Fruit fly (Drosophila melanogaster) whole organism, wandering third instar larva: Measurements from ENCODE around the gene Arl2.

Source experiments
- Abd-B ChIP-seq: fragments of >200 bp; optimal IDR thresholded peaks from 2 replicates; lab custom pipeline; 2017; ENCODE audit warnings: missing biosample characterization, missing genetic modification characterization
- CG32264 ChIP-seq: fragments of 200-800 bp; sonication (Bioruptor generic); optimal IDR thresholded peaks from 2 replicates; lab custom pipeline; 2016; ENCODE audit warnings: missing biosample characterization, missing genetic modification characterization
- CrebA ChIP-seq: fragments of 200-800 bp; sonication (Bioruptor generic); optimal IDR thresholded peaks from 2 replicates; lab custom pipeline; 2016; ENCODE audit warnings: missing biosample characterization, mild to moderate bottlenecking, missing genetic modification characterization, borderline replicate concordance
- Dfd ChIP-seq: fragments of >200 bp; optimal IDR thresholded peaks from 2 replicates; lab custom pipeline; 2017; ENCODE audit warnings: missing biosample characterization, missing genetic modification characterization
- Dif ChIP-seq: fragments of 200-275, 200-300 bp; sonication (Bioruptor generic); optimal IDR thresholded peaks from 2 replicates; lab custom pipeline; 2018; ENCODE audit warnings: missing biosample characterization, missing genetic modification characterization; ENCODE audit not compliant: partially characterized antibody
- GATAd ChIP-seq: sonication (Bioruptor generic); optimal IDR thresholded peaks from 2 replicates; lab custom pipeline; 2016; ENCODE audit warnings: missing biosample characterization, missing genetic modification characterization
- HLH106 ChIP-seq: fragments of 200-800 bp; optimal IDR thresholded peaks from 3 replicates; lab custom pipeline; 2019; ENCODE audit warnings: missing biosample characterization, mild to moderate bottlenecking, missing genetic modification characterization, moderate library complexity
- Hnf4 ChIP-seq: fragments of 200-800 bp; sonication (Bioruptor generic); optimal IDR thresholded peaks from 2 replicates; lab custom pipeline; 2016; ENCODE audit warnings: missing biosample characterization, mild to moderate bottlenecking, missing genetic modification characterization
- Hr78 ChIP-seq: fragments of >200 bp; optimal IDR thresholded peaks from 2 replicates; lab custom pipeline; 2017; ENCODE audit warnings: missing biosample characterization, missing genetic modification characterization
- Hr83 ChIP-seq: fragments of 200-300 bp; sonication (Bioruptor generic); optimal IDR thresholded peaks from 2 replicates; lab custom pipeline; 2016; ENCODE audit warnings: missing biosample characterization, mild to moderate bottlenecking, missing genetic modification characterization, moderate library complexity; ENCODE audit not compliant: poor library complexity, severe bottlenecking
- Mio ChIP-seq: sonication (Bioruptor generic); optimal IDR thresholded peaks from 2 replicates; lab custom pipeline; 2016; ENCODE audit warnings: missing biosample characterization, missing genetic modification characterization
- N ChIP-seq: fragments of >200 bp; optimal IDR thresholded peaks from 2 replicates; lab custom pipeline; 2018; ENCODE audit warnings: missing biosample characterization, missing external identifiers, missing genetic modification characterization
- Rel ChIP-seq, 2 experiments: fragments of 200-800 bp; sonication (Bioruptor generic) in 1 of 2; optimal IDR thresholded peaks; 2 replicates in 1 of 2; 3 replicates in 1 of 2; lab custom pipeline; 2016 to 2019; ENCODE audit warnings: mild to moderate bottlenecking in 2 of 2, missing biosample characterization in 2 of 2, missing genetic modification characterization in 2 of 2, moderate library complexity in 1 of 2
- Sp1 ChIP-seq: fragments of 200-800 bp; sonication (Bioruptor generic); optimal IDR thresholded peaks from 3 replicates; lab custom pipeline; 2019; ENCODE audit warnings: missing biosample characterization, mild to moderate bottlenecking, missing genetic modification characterization, moderate library complexity
- Vsx2 ChIP-seq: fragments of 200-300, 225-300 bp; sonication (Bioruptor generic); optimal IDR thresholded peaks from 2 replicates; lab custom pipeline; 2018; ENCODE audit warnings: missing biosample characterization, missing genetic modification characterization; ENCODE audit not compliant: partially characterized antibody
- br ChIP-seq: fragments of 200-800 bp; sonication (Bioruptor generic); optimal IDR thresholded peaks from 2 replicates; lab custom pipeline; 2016; ENCODE audit warnings: missing biosample characterization, missing genetic modification characterization
- brk ChIP-seq: fragments of 200-800 bp; sonication (Bioruptor generic); optimal IDR thresholded peaks from 2 replicates; lab custom pipeline; 2016; ENCODE audit warnings: missing biosample characterization, mild to moderate bottlenecking, missing genetic modification characterization
- dl ChIP-seq, 2 experiments: fragments of 175-275, 200-275 bp in 1 of 2; fragments of 200-275 bp in 1 of 2; sonication (Bioruptor generic); optimal IDR thresholded peaks; lab custom pipeline; 2018; ENCODE audit warnings: mild to moderate bottlenecking in 2 of 2, missing biosample characterization in 2 of 2, missing genetic modification characterization in 2 of 2, moderate library complexity in 2 of 2; ENCODE audit not compliant: partially characterized antibody in 2 of 2, insufficient read depth in 1 of 2
- dmrt93B ChIP-seq: fragments of 200-800 bp; sonication (Bioruptor generic); optimal IDR thresholded peaks from 2 replicates; lab custom pipeline; 2018; ENCODE audit warnings: missing biosample characterization, mild to moderate bottlenecking, missing genetic modification characterization
- dsf ChIP-seq: sonication (Bioruptor generic); optimal IDR thresholded peaks from 2 replicates; lab custom pipeline; 2016; ENCODE audit warnings: missing biosample characterization, missing genetic modification characterization, borderline replicate concordance
- ey ChIP-seq: fragments of 200-800 bp; sonication (Bioruptor generic); optimal IDR thresholded peaks from 2 replicates; lab custom pipeline; 2016; ENCODE audit warnings: missing biosample characterization, missing genetic modification characterization
- foxo ChIP-seq, 2 experiments: fragments of 200-800 bp; sonication (Bioruptor generic); optimal IDR thresholded peaks; 2 replicates in 1 of 2; 3 replicates in 1 of 2; lab custom pipeline; 2016 to 2017; ENCODE audit warnings: missing biosample characterization in 2 of 2, missing genetic modification characterization in 2 of 2
- fru ChIP-seq: fragments of 200-800 bp; sonication (Bioruptor generic); optimal IDR thresholded peaks from 3 replicates; lab custom pipeline; 2016; ENCODE audit warnings: missing biosample characterization, mild to moderate bottlenecking, missing genetic modification characterization
- h ChIP-seq: fragments of 200-800 bp; sonication (Bioruptor generic); optimal IDR thresholded peaks from 3 replicates; lab custom pipeline; 2016; ENCODE audit warnings: missing biosample characterization, mild to moderate bottlenecking, missing genetic modification characterization
- jim ChIP-seq: fragments of 175-275, 200-325 bp; sonication (Bioruptor generic); optimal IDR thresholded peaks from 2 replicates; lab custom pipeline; 2016; ENCODE audit warnings: missing biosample characterization, mild to moderate bottlenecking, missing genetic modification characterization
- lola ChIP-seq: fragments of >200 bp; optimal IDR thresholded peaks from 2 replicates; lab custom pipeline; 2017; ENCODE audit warnings: missing biosample characterization, missing genetic modification characterization
- pan ChIP-seq: fragments of >200 bp; optimal IDR thresholded peaks from 2 replicates; lab custom pipeline; 2017
- psq ChIP-seq: fragments of 200-800 bp; sonication (Bioruptor generic); optimal IDR thresholded peaks from 3 replicates; lab custom pipeline; 2017; ENCODE audit warnings: missing biosample characterization, mild to moderate bottlenecking, missing genetic modification characterization, moderate library complexity
- sv ChIP-seq: fragments of 200-800 bp; sonication (Bioruptor generic); optimal IDR thresholded peaks from 3 replicates; lab custom pipeline; 2016; ENCODE audit warnings: missing biosample characterization, missing genetic modification characterization
- tai ChIP-seq: sonication (Bioruptor generic); optimal IDR thresholded peaks from 2 replicates; lab custom pipeline; 2016; ENCODE audit warnings: missing biosample characterization, missing genetic modification characterization
- usp ChIP-seq: fragments of >200 bp; optimal IDR thresholded peaks from 2 replicates; lab custom pipeline; 2017; ENCODE audit warnings: missing biosample characterization, missing genetic modification characterization
- woc ChIP-seq: sonication (Bioruptor generic); optimal IDR thresholded peaks from 2 replicates; lab custom pipeline; 2016; ENCODE audit warnings: missing biosample characterization, mild to moderate bottlenecking, missing genetic modification characterization

Arl2 gene

dm6 chr3R:8347835-8348234 is 6.9 kb downstream of the Arl2 start:
- no peak for TF ChIP-seq Abd-B (GFP tag; lab: Kevin White, UChicago)
- TF ChIP-seq dl (GFP tag; optimal IDR thresholded peaks at IDR 0.05; lab: Kevin White, UChicago; ENCODE audit: insufficient read depth in 1 of 2, partially characterized antibody in 2 of 2) = no peak
- TF ChIP-seq dmrt93B (GFP tag; lab: Kevin White, UChicago) = no peak
- TF ChIP-seq Sp1 = no peak
- no peak for TF ChIP-seq HLH106 (tag; lab: Kevin White, UChicago)
- no peak for TF ChIP-seq Dfd (GFP tag; lab: Kevin White, UChicago)
- no peak for TF ChIP-seq usp (GFP tag; lab: Kevin White, UChicago)
- no peak for TF ChIP-seq Vsx2
- TF ChIP-seq dsf (GFP tag; lab: Kevin White, UChicago) = no peak
- no peak for TF ChIP-seq GATAd (GFP tag; lab: Kevin White, UChicago)

DNA sequence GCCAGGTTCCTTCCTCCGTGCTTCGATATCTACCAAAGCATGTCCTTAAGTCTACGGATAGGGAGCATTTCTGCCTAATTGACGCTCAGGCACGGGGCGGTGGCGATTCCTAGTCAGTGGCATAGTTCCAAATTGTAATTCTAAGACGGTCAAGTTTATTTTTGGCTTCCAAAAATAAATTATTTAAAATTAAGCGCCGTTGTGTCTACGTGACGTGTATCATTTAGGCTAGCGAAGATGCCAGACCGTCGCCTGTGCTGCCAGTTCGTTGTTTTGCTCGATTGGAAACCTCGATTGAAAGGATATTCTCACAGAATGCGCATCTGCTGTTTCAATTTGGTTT is 8.2 kb downstream of the Arl2 start:
- no peak for TF ChIP-seq Dif (GFP tag; lab: Kevin White, UChicago)
- no peak for TF ChIP-seq br
- no peak for TF ChIP-seq psq
- TF ChIP-seq Vsx2 = no peak
- no peak for TF ChIP-seq pan (lab: Kevin White, UChicago)
- TF ChIP-seq jim (GFP tag; lab: Kevin White, UChicago) = no peak
- TF ChIP-seq fru (GFP tag; lab: Kevin White, UChicago) = no peak
- no peak for TF ChIP-seq brk (GFP tag; lab: Kevin White, UChicago)

dm6 chr3R:8349449-8350115 is 8.7 kb downstream of the Arl2 start, which contains the start of gene Atg13:
Gene Atg13 (plus strand): TSS chr3R:8349815.
- TF ChIP-seq Abd-B (GFP tag; lab: Kevin White, UChicago) (peak; percentile 32), lola (GFP tag; lab: Kevin White, UChicago) (no peak), sv (peak; percentile 1), tai (no peak), HLH106 (tag; lab: Kevin White, UChicago) (peak; percentile 43), Hr78 (no peak), psq (peak; percentile 22), Rel (GFP tag; optimal IDR thresholded peaks at IDR 0.05; lab: Kevin White, UChicago) (no peak), Rel (tag; optimal IDR thresholded peaks at IDR 0.05; lab: Kevin White, UChicago) (peak; percentile 46), Hnf4 (GFP tag; lab: Kevin White, UChicago) (peak; percentile 73), Sp1 (peak; percentile 29), ey (GFP tag; lab: Kevin White, UChicago) (peak; percentile 9), N (GFP tag; lab: Kevin White, UChicago) (peak; percentile 8)

dm6 chr3R:8352961-8353728 is 12.2 kb downstream of the Arl2 start:
- TF ChIP-seq Hr83 (GFP tag; lab: Kevin White, UChicago) = peak; percentile 16
- TF ChIP-seq Rel (GFP tag; optimal IDR thresholded peaks at IDR 0.05; lab: Kevin White, UChicago) = no peak
- TF ChIP-seq Rel (tag; optimal IDR thresholded peaks at IDR 0.05; lab: Kevin White, UChicago) = peak; percentile 73
- TF ChIP-seq pan (lab: Kevin White, UChicago) = no peak
- peak; percentile 30 for TF ChIP-seq h (GFP tag; lab: Kevin White, UChicago)

DNA sequence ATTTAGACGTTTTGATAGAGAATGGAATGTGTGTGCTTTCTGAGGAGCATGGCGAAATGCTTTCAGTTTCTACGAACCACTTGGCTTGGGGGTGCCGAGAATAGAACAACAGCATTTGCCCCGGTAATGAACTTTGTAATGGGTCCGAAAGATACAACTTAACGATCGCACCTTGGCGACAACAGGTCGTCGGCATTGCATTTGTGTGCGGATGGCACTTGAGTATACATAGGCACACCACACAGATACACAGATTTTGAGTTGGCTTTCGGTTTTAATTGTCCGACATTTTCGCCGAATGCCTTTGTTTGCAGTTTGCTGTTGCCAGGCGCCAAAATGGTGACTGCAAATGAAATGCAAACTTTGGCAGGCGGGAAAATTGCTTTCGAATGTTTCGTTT is 13.1 kb downstream of the Arl2 start:
- TF ChIP-seq Rel (GFP tag; optimal IDR thresholded peaks at IDR 0.05; lab: Kevin White, UChicago) (no peak), Rel (tag; optimal IDR thresholded peaks at IDR 0.05; lab: Kevin White, UChicago) (no peak), Vsx2 (no peak), fru (GFP tag; lab: Kevin White, UChicago) (no peak), dmrt93B (GFP tag; lab: Kevin White, UChicago) (no peak), CG32264 (GFP tag; lab: Kevin White, UChicago) (no peak), foxo (GFP tag; optimal IDR thresholded peaks at IDR 0.05; lab: Kevin White, UChicago) (no peak), CrebA (no peak), sv (no peak), Mio (GFP tag; lab: Kevin White, UChicago) (no peak), h (GFP tag; lab: Kevin White, UChicago) (no peak), pan (lab: Kevin White, UChicago) (no peak), Hnf4 (GFP tag; lab: Kevin White, UChicago) (no peak), GATAd (GFP tag; lab: Kevin White, UChicago) (no peak), woc (GFP tag; lab: Kevin White, UChicago) (no peak), dsf (GFP tag; lab: Kevin White, UChicago) (no peak), br (no peak), N (GFP tag; lab: Kevin White, UChicago) (no peak), ey (GFP tag; lab: Kevin White, UChicago) (no peak), jim (GFP tag; lab: Kevin White, UChicago) (no peak), tai (no peak)
